Fruit fly (Drosophila melanogaster) whole organism, embryonic: ENCODE data around the gene Mrtf.

Source experiments
- CG10267 ChIP-seq: fragments of 200-800 bp; sonication (Bioruptor generic); optimal IDR thresholded peaks from 2 replicates; lab custom pipeline; 2018; ENCODE audit warnings: missing biosample characterization, mild to moderate bottlenecking, missing genetic modification characterization, moderate library complexity
- CG10321 ChIP-seq: fragments of 200-800 bp; sonication (Bioruptor generic); IDR thresholded peaks from 2 replicates; pipeline ENCODE4 v1.3.6; 2022; ENCODE audit warnings: missing biosample characterization, missing genetic modification characterization
- CG10366 ChIP-seq: fragments of 200-800 bp; sonication (Bioruptor generic); IDR thresholded peaks from 2 replicates; pipeline ENCODE4 v1.3.6; 2022; ENCODE audit warnings: missing biosample characterization, missing genetic modification characterization
- CG10565 ChIP-seq: fragments of 200-800 bp; sonication (Bioruptor generic); optimal IDR thresholded peaks from 3 replicates; lab custom pipeline; 2016; ENCODE audit warnings: missing biosample characterization, mild to moderate bottlenecking, missing genetic modification characterization
- CG12299 ChIP-seq: fragments of 200-800 bp; sonication (Bioruptor generic); optimal IDR thresholded peaks from 2 replicates; lab custom pipeline; 2018; ENCODE audit warnings: missing biosample characterization, mild to moderate bottlenecking, missing genetic modification characterization
- CG13775 ChIP-seq: fragments of 200-800 bp; sonication (Bioruptor generic); optimal IDR thresholded peaks from 3 replicates; lab custom pipeline; 2017; ENCODE audit warnings: missing biosample characterization, mild to moderate bottlenecking, missing genetic modification characterization
- CG14710 ChIP-seq: fragments of 200-800 bp; sonication (Bioruptor generic); optimal IDR thresholded peaks from 3 replicates; lab custom pipeline; 2019; ENCODE audit warnings: missing biosample characterization, mild to moderate bottlenecking, missing genetic modification characterization, moderate library complexity
- CG15269 ChIP-seq: fragments of 200-800 bp; sonication (Bioruptor generic); optimal IDR thresholded peaks from 2 replicates; lab custom pipeline; 2018; ENCODE audit warnings: missing biosample characterization, mild to moderate bottlenecking, missing genetic modification characterization, moderate library complexity
- CG1529 ChIP-seq: fragments of 200-800 bp; sonication (Bioruptor generic); optimal IDR thresholded peaks from 3 replicates; lab custom pipeline; 2018; ENCODE audit warnings: missing biosample characterization, missing genetic modification characterization
- CG17802 ChIP-seq: fragments of 200-800 bp; sonication (Bioruptor generic); optimal IDR thresholded peaks from 2 replicates; lab custom pipeline; 2018; ENCODE audit warnings: missing biosample characterization, mild to moderate bottlenecking, missing genetic modification characterization, moderate library complexity
- CG1792 ChIP-seq: fragments of 200-800 bp; sonication (Bioruptor generic); optimal IDR thresholded peaks from 2 replicates; lab custom pipeline; 2016; ENCODE audit warnings: missing biosample characterization, missing genetic modification characterization
- CG18764 ChIP-seq: fragments of 200-800 bp; sonication (Bioruptor generic); optimal IDR thresholded peaks from 3 replicates; lab custom pipeline; 2016; ENCODE audit warnings: missing biosample characterization, missing genetic modification characterization
- CG2875 ChIP-seq: fragments of 200-800 bp; sonication (Bioruptor generic); optimal IDR thresholded peaks from 2 replicates; lab custom pipeline; 2017; ENCODE audit warnings: missing biosample characterization, mild to moderate bottlenecking, missing genetic modification characterization, missing genetic modification reagents
- CG31224 ChIP-seq: fragments of 200-800 bp; sonication (Bioruptor generic); IDR thresholded peaks from 2 replicates; pipeline ENCODE4 v1.3.6; 2022; ENCODE audit warnings: missing biosample characterization, missing genetic modification characterization
- CG33557 ChIP-seq: fragments of 200-800 bp; sonication (Bioruptor generic); optimal IDR thresholded peaks from 2 replicates; lab custom pipeline; 2019; ENCODE audit warnings: missing biosample characterization, mild to moderate bottlenecking, missing genetic modification characterization, moderate library complexity
- CG4424 ChIP-seq: fragments of 200-800 bp; sonication (Bioruptor generic); optimal IDR thresholded peaks from 3 replicates; lab custom pipeline; 2016; ENCODE audit warnings: missing biosample characterization, missing genetic modification characterization
- CG5245 ChIP-seq: fragments of 200-800 bp; sonication (Bioruptor generic); optimal IDR thresholded peaks from 3 replicates; lab custom pipeline; 2016; ENCODE audit warnings: missing biosample characterization, missing genetic modification characterization
- CG8089 ChIP-seq: fragments of 200-800 bp; sonication (Bioruptor generic); optimal IDR thresholded peaks from 3 replicates; lab custom pipeline; 2016; ENCODE audit warnings: missing biosample characterization, missing genetic modification characterization
- Dbx ChIP-seq: fragments of 200-800 bp; sonication (Bioruptor generic); IDR thresholded peaks from 3 replicates; pipeline ENCODE4 v1.3.6; 2022; ENCODE audit warnings: missing biosample characterization, missing genetic modification characterization
- Deaf1 ChIP-seq: fragments of 200-800 bp; optimal IDR thresholded peaks from 3 replicates; lab custom pipeline; 2019; ENCODE audit warnings: missing biosample characterization, mild to moderate bottlenecking, missing genetic modification characterization, moderate library complexity
- Dp ChIP-seq: fragments of 200-800 bp; sonication (Bioruptor generic); optimal IDR thresholded peaks from 2 replicates; lab custom pipeline; 2018; ENCODE audit warnings: missing biosample characterization, mild to moderate bottlenecking, missing genetic modification characterization, moderate library complexity
- Eip74EF ChIP-seq, 2 experiments: fragments of 200-800 bp in 1 of 2; fragments of >200 bp in 1 of 2; sonication (Bioruptor generic) in 1 of 2; optimal IDR thresholded peaks; 2 replicates each; lab custom pipeline; 2017 to 2019; ENCODE audit warnings: missing biosample characterization in 2 of 2, missing genetic modification characterization in 2 of 2, mild to moderate bottlenecking in 1 of 2, moderate library complexity in 1 of 2
- H15 ChIP-seq: fragments of 200-800 bp; sonication (Bioruptor generic); IDR thresholded peaks from 3 replicates; pipeline ENCODE4 v1.3.6; 2022; ENCODE audit warnings: missing biosample characterization, missing genetic modification characterization
- Hr39 ChIP-seq: fragments of >200 bp; optimal IDR thresholded peaks from 2 replicates; lab custom pipeline; 2017
- Lhr ChIP-seq: fragments of 200-800 bp; sonication (Bioruptor generic); optimal IDR thresholded peaks from 3 replicates; lab custom pipeline; 2017; ENCODE audit warnings: mild to moderate bottlenecking, missing biosample characterization, missing genetic modification reagents, missing genetic modification characterization
- Lpt ChIP-seq: fragments of >200 bp; optimal IDR thresholded peaks from 2 replicates; lab custom pipeline; 2018; ENCODE audit warnings: missing biosample characterization, missing genetic modification characterization
- Max ChIP-seq: fragments of 200-800 bp; sonication (Bioruptor generic); optimal IDR thresholded peaks from 2 replicates; lab custom pipeline; 2016; ENCODE audit warnings: missing biosample characterization, mild to moderate bottlenecking, missing genetic modification characterization
- Neu2 ChIP-seq: fragments of 200-800 bp; sonication (Bioruptor generic); optimal IDR thresholded peaks from 3 replicates; lab custom pipeline; 2016; ENCODE audit warnings: missing biosample characterization, missing genetic modification characterization, borderline replicate concordance
- NfI ChIP-seq: fragments of 200-800 bp; sonication (Bioruptor generic); optimal IDR thresholded peaks from 3 replicates; lab custom pipeline; 2018; ENCODE audit warnings: missing biosample characterization, mild to moderate bottlenecking, missing genetic modification characterization, moderate library complexity
- Oli ChIP-seq: fragments of 200-800 bp; sonication (Bioruptor generic); optimal IDR thresholded peaks from 2 replicates; lab custom pipeline; 2018; ENCODE audit warnings: missing biosample characterization, mild to moderate bottlenecking, missing genetic modification characterization, moderate library complexity
- Ptx1 ChIP-seq: fragments of 200-800 bp; sonication (Bioruptor generic); IDR thresholded peaks from 2 replicates; pipeline ENCODE4 v1.3.6; 2022; ENCODE audit warnings: missing biosample characterization, missing genetic modification characterization
- Ravus ChIP-seq: fragments of 200-800 bp; sonication (Bioruptor generic); IDR thresholded peaks from 2 replicates; pipeline ENCODE4 v1.3.6; 2022; ENCODE audit warnings: missing biosample characterization, missing genetic modification characterization
- Sox100B ChIP-seq: fragments of 200-800 bp; sonication (Bioruptor generic); optimal IDR thresholded peaks from 3 replicates; lab custom pipeline; 2018; ENCODE audit warnings: missing biosample characterization, mild to moderate bottlenecking, missing genetic modification characterization
- Tbp ChIP-seq: fragments of >200 bp; optimal IDR thresholded peaks from 2 replicates; lab custom pipeline; 2018; ENCODE audit warnings: missing biosample characterization, missing genetic modification characterization
- amos ChIP-seq: fragments of 200-800 bp; sonication (Bioruptor generic); IDR thresholded peaks from 2 replicates; pipeline ENCODE4 v1.3.6; 2022; ENCODE audit warnings: missing biosample characterization, missing genetic modification characterization; ENCODE audit not compliant: partially characterized antibody
- ara ChIP-seq: fragments of 200-800 bp; sonication (Bioruptor generic); IDR thresholded peaks from 2 replicates; pipeline ENCODE4 v1.3.6; 2022; ENCODE audit warnings: missing biosample characterization, missing genetic modification characterization
- chinmo ChIP-seq: fragments of 200-800 bp; sonication (Bioruptor generic); IDR thresholded peaks from 4 replicates; pipeline ENCODE4 v1.3.6; 2022; ENCODE audit warnings: missing biosample characterization, missing genetic modification characterization; ENCODE audit not compliant: partially characterized antibody
- dysf ChIP-seq: fragments of 200-800 bp; sonication (Bioruptor generic); IDR thresholded peaks from 3 replicates; pipeline ENCODE4 v1.3.6; 2022; ENCODE audit warnings: missing biosample characterization, missing genetic modification characterization
- emc ChIP-seq: fragments of 200-800 bp; sonication (Bioruptor generic); optimal IDR thresholded peaks from 2 replicates; lab custom pipeline; 2016; ENCODE audit warnings: missing biosample characterization, missing genetic modification characterization
- gro ChIP-seq: fragments of 200-800 bp; sonication (Bioruptor generic); optimal IDR thresholded peaks from 2 replicates; lab custom pipeline; 2016; ENCODE audit warnings: missing biosample characterization, missing genetic modification characterization
- gt ChIP-seq: fragments of 200-800 bp; sonication (Bioruptor generic); IDR thresholded peaks from 2 replicates; pipeline ENCODE4 v1.3.6; 2022; ENCODE audit warnings: missing biosample characterization, missing genetic modification characterization
- hb ChIP-seq: fragments of 200-800 bp; sonication (Bioruptor generic); IDR thresholded peaks from 3 replicates; pipeline ENCODE4 v1.3.6; 2022; ENCODE audit warnings: missing biosample characterization, missing genetic modification characterization; ENCODE audit not compliant: partially characterized antibody
- hkb ChIP-seq, 2 experiments: fragments of 200-800 bp in 1 of 2; fragments of >200 bp in 1 of 2; sonication (Bioruptor generic) in 1 of 2; IDR thresholded peaks in 1 of 2; optimal IDR thresholded peaks in 1 of 2; 2 replicates each; pipeline versions ENCODE4 v1.3.6 to Lab custom; 2017 to 2022; ENCODE audit warnings: missing biosample characterization in 1 of 2, missing genetic modification characterization in 1 of 2
- nom ChIP-seq: fragments of 200-800 bp; sonication (Bioruptor generic); optimal IDR thresholded peaks from 2 replicates; lab custom pipeline; 2017; ENCODE audit warnings: missing biosample characterization, missing genetic modification characterization, mild to moderate bottlenecking, moderate library complexity, missing genetic modification reagents
- odd ChIP-seq: fragments of 200-800 bp; sonication (Bioruptor generic); optimal IDR thresholded peaks from 2 replicates; lab custom pipeline; 2017; ENCODE audit warnings: missing biosample characterization, mild to moderate bottlenecking, missing genetic modification characterization
- otp ChIP-seq: fragments of 200-800 bp; sonication (Bioruptor generic); IDR thresholded peaks from 3 replicates; pipeline ENCODE4, ENCODE4 v1.3.6; 2022; ENCODE audit warnings: missing biosample characterization, missing genetic modification characterization
- pb ChIP-seq: fragments of 200-800 bp; sonication (Bioruptor generic); optimal IDR thresholded peaks from 3 replicates; lab custom pipeline; 2016; ENCODE audit warnings: missing biosample characterization, missing genetic modification characterization
- stc ChIP-seq: fragments of 200-800 bp; sonication (Bioruptor generic); IDR thresholded peaks from 2 replicates; pipeline ENCODE4 v1.3.6; 2022; ENCODE audit warnings: missing biosample characterization, missing genetic modification characterization
- stwl ChIP-seq: fragments of 200-800 bp; sonication (Bioruptor generic); optimal IDR thresholded peaks from 3 replicates; lab custom pipeline; 2018; ENCODE audit warnings: missing biosample characterization, mild to moderate bottlenecking, missing genetic modification characterization, moderate library complexity
- trem ChIP-seq: fragments of 200-800 bp; optimal IDR thresholded peaks from 3 replicates; lab custom pipeline; 2019; ENCODE audit warnings: missing biosample characterization, mild to moderate bottlenecking, missing genetic modification characterization, moderate library complexity

Mrtf gene

dm6 chr3L:2733208-2733607 lies 33.1 kb downstream of the Mrtf start (continued):
- TF ChIP-seq chinmo (GFP tag; lab: Robert Waterston, UW): no peak
- peak; percentile 37 for TF ChIP-seq gro (GFP tag; lab: Kevin White, UChicago)
- TF ChIP-seq Eip74EF (GFP tag; optimal IDR thresholded peaks at IDR 0.05; lab: Kevin White, UChicago): peak in 1 of 2 experiments; percentile 45
- TF ChIP-seq CG33557 (GFP tag; lab: Kevin White, UChicago): no peak
- no peak for TF ChIP-seq nom (GFP tag; lab: Kevin White, UChicago)
- TF ChIP-seq Dp (GFP tag; lab: Kevin White, UChicago): no peak
- TF ChIP-seq Dbx (GFP tag; lab: Robert Waterston, UW): peak; percentile 55; the same call in 1 of the 3 replicates
- peak; percentile 24 for TF ChIP-seq CG12299
- TF ChIP-seq odd (GFP tag; lab: Kevin White, UChicago): peak; percentile 27
- peak; percentile 41 for TF ChIP-seq Ravus (GFP tag; lab: Robert Waterston, UW)
- TF ChIP-seq stc (GFP tag; lab: Robert Waterston, UW): 0 out of 2 replicates have a peak, but pooled peaks have one; percentile 23
- TF ChIP-seq trem (tag; lab: Kevin White, UChicago): no peak
- no peak for TF ChIP-seq Tbp (GFP tag; lab: Kevin White, UChicago)
- no peak for TF ChIP-seq Neu2 (GFP tag; lab: Kevin White, UChicago)
- TF ChIP-seq CG10321 (GFP tag; lab: Robert Waterston, UW): peak; percentile 36; the same call in 1 of the 2 replicates
- peak; percentile 17 for TF ChIP-seq Max
- TF ChIP-seq CG5245 (GFP tag; lab: Kevin White, UChicago): peak; percentile 61
- no peak for TF ChIP-seq Lhr (GFP tag; lab: Kevin White, UChicago)
- peak; percentile 13 for TF ChIP-seq CG14710 (tag; lab: Kevin White, UChicago)
- peak; percentile 70; the same call in 2 of the 3 replicates for TF ChIP-seq otp
- TF ChIP-seq Sox100B (GFP tag; lab: Kevin White, UChicago): peak; percentile 44
- no peak for TF ChIP-seq CG1529
- TF ChIP-seq hkb (optimal IDR thresholded peaks at IDR 0.05; lab: Kevin White, UChicago): no peak
- peak; percentile 72 for TF ChIP-seq hkb (GFP tag; IDR thresholded peaks at IDR 0.05; lab: Robert Waterston, UW)
- peak; percentile 36 for TF ChIP-seq CG8089 (GFP tag; lab: Kevin White, UChicago)
- peak; percentile 61 for TF ChIP-seq CG31224 (GFP tag; lab: Robert Waterston, UW)
- peak; percentile 76 for TF ChIP-seq Ptx1 (GFP tag; lab: Robert Waterston, UW)
- no peak for TF ChIP-seq gt (GFP tag; lab: Robert Waterston, UW)
- TF ChIP-seq CG18764 (GFP tag; lab: Kevin White, UChicago): peak; percentile 33
- TF ChIP-seq H15: peak; percentile 64
- peak; percentile 31 for TF ChIP-seq CG1792
- no peak for TF ChIP-seq CG2875 (GFP tag; lab: Kevin White, UChicago)
- peak; percentile 44 for TF ChIP-seq CG4424
- no peak for TF ChIP-seq hb (GFP tag; lab: Robert Waterston, UW)
- TF ChIP-seq CG10366 (GFP tag; lab: Robert Waterston, UW): peak; percentile 73
- TF ChIP-seq Deaf1 (tag; lab: Kevin White, UChicago): peak; percentile 36
- TF ChIP-seq CG10267 (tag; lab: Kevin White, UChicago): peak; percentile 42
- no peak for TF ChIP-seq CG10565
- TF ChIP-seq Oli (tag; lab: Kevin White, UChicago): peak; percentile 79
- peak; percentile 77 for TF ChIP-seq CG15269 (tag; lab: Kevin White, UChicago)
- no peak for TF ChIP-seq Lpt (GFP tag; lab: Kevin White, UChicago)
- TF ChIP-seq amos (GFP tag; lab: Robert Waterston, UW): no peak
- TF ChIP-seq stwl: no peak
- no peak for TF ChIP-seq CG17802 (tag; lab: Kevin White, UChicago)
- 0 out of 2 replicates have a peak, but pooled peaks have one; percentile 20 for TF ChIP-seq ara (GFP tag; lab: Robert Waterston, UW)
- TF ChIP-seq Hr39 (lab: Kevin White, UChicago): no peak
- TF ChIP-seq dysf (GFP tag; lab: Robert Waterston, UW): peak; percentile 84
- TF ChIP-seq CG13775 (GFP tag; lab: Kevin White, UChicago): peak; percentile 50
- TF ChIP-seq NfI (GFP tag; lab: Kevin White, UChicago): peak; percentile 82
- TF ChIP-seq emc: peak; percentile 60
- TF ChIP-seq pb (GFP tag; lab: Kevin White, UChicago): peak; percentile 25
